Worm (Caenorhabditis elegans) whole organism, L1 larva: ENCODE data around the gene C06E1.11.

Experiments
- egl-27 ChIP-seq, 2 experiments: fragments of 150-350 bp in 1 of 2; sonication (generic microtip); optimal IDR thresholded peaks; 3 replicates each; lab custom pipeline; 2017 to 2018; ENCODE audit warnings: missing biosample characterization in 2 of 2, missing genetic modification characterization in 2 of 2, missing genetic modification reagents in 2 of 2
- lin-39 ChIP-seq: fragments of 150-350 bp; optimal IDR thresholded peaks from 2 replicates; lab custom pipeline; 2014; ENCODE audit warnings: missing biosample characterization, missing genetic modification reagents, missing genetic modification characterization
- mdl-1 ChIP-seq, 2 experiments: fragments of 150-350 bp; optimal IDR thresholded peaks; 2 replicates each; lab custom pipeline; 2014 to 2017; ENCODE audit warnings: missing biosample characterization in 2 of 2, missing genetic modification characterization in 2 of 2, inconsistent platforms in 1 of 2
- mep-1 ChIP-seq: fragments of 150-350 bp; optimal IDR thresholded peaks from 2 replicates; lab custom pipeline; 2014; ENCODE audit warnings: missing biosample characterization, missing genetic modification characterization
- nhr-11 ChIP-seq: fragments of 150-350 bp; optimal IDR thresholded peaks from 2 replicates; lab custom pipeline; 2014; ENCODE audit warnings: missing biosample characterization, missing genetic modification characterization
- nhr-237 ChIP-seq: fragments of 150-350 bp; optimal IDR thresholded peaks from 2 replicates; lab custom pipeline; 2014; ENCODE audit warnings: missing biosample characterization, missing genetic modification characterization
- skn-1 ChIP-seq: fragments of 150-350 bp; optimal IDR thresholded peaks from 2 replicates; lab custom pipeline; 2014; ENCODE audit warnings: missing biosample characterization, missing genetic modification characterization
- snpc-4 ChIP-seq: fragments of 150-350 bp; optimal IDR thresholded peaks from 2 replicates; lab custom pipeline; 2014; ENCODE audit warnings: missing biosample characterization, missing genetic modification characterization
- unc-98 ChIP-seq: fragments of 200-800 bp; sonication (Bioruptor generic); IDR thresholded peaks from 2 replicates; pipeline ENCODE4 v1.3.6; 2022; ENCODE audit warnings: missing genetic modification characterization, missing compliant biosample characterization
- ztf-11 ChIP-seq, 2 experiments: sonication (generic microtip); optimal IDR thresholded peaks; 2 replicates each; lab custom pipeline; 2016 to 2017; ENCODE audit warnings: missing genetic modification characterization in 2 of 2, missing biosample characterization in 1 of 2, missing compliant biosample characterization in 1 of 2

- TF ChIP-seq nhr-237 (tag; lab: Kevin White, UChicago) (no peak), unc-98 (no peak), nhr-11 (tag; lab: Kevin White, UChicago) (no peak), mdl-1 (tag; optimal IDR thresholded peaks at IDR 0.05; lab: Kevin White, UChicago) (no peak), ztf-11 (tag; optimal IDR thresholded peaks at IDR 0.05; lab: Kevin White, UChicago) (no peak), lin-39 (tag; lab: Kevin White, UChicago) (no peak), skn-1 (no peak), egl-27 (tag; optimal IDR thresholded peaks at IDR 0.05; lab: Kevin White, UChicago) (no peak), mep-1 (no peak), snpc-4 (no peak)
Measured at ce11 chrIII:8625125-8625524, 8.6 kb upstream of the C06E1.11 start.
